Fruit fly (Drosophila melanogaster) whole organism, embryonic: ENCODE measurements around the gene Bem46.
A peak's percentile ranks its signal among the peaks of the same experiment; 100 is the strongest.

Experiments
- Ada2b ChIP-seq: fragments of 200-800 bp; sonication (Bioruptor generic); IDR thresholded peaks from 2 replicates; pipeline ENCODE4 v1.3.6; 2022; ENCODE audit warnings: missing biosample characterization, missing genetic modification characterization
- Antp ChIP-seq: fragments of 200-800 bp; sonication (Bioruptor generic); optimal IDR thresholded peaks from 3 replicates; lab custom pipeline; 2016; ENCODE audit warnings: missing biosample characterization, missing genetic modification characterization
- Asciz ChIP-seq: fragments of 200-800 bp; sonication (Bioruptor generic); optimal IDR thresholded peaks from 2 replicates; lab custom pipeline; 2017; ENCODE audit warnings: missing biosample characterization, mild to moderate bottlenecking, missing genetic modification characterization, missing genetic modification reagents
- B-H2 ChIP-seq: fragments of 200-800 bp; sonication (Bioruptor generic); optimal IDR thresholded peaks from 2 replicates; lab custom pipeline; 2018; ENCODE audit warnings: missing biosample characterization, mild to moderate bottlenecking, missing genetic modification characterization
- CG1024 ChIP-seq: fragments of 200-800 bp; sonication (Bioruptor generic); IDR thresholded peaks from 2 replicates; pipeline ENCODE4 v1.3.6; 2022; ENCODE audit warnings: missing biosample characterization, missing genetic modification characterization
- CG10959 ChIP-seq: fragments of 200-800 bp; sonication (Bioruptor generic); IDR thresholded peaks from 2 replicates; pipeline ENCODE4 v1.3.6; 2022; ENCODE audit warnings: missing biosample characterization, missing genetic modification characterization
- CG1233 ChIP-seq: fragments of 200-800 bp; sonication (Bioruptor generic); optimal IDR thresholded peaks from 4 replicates; lab custom pipeline; 2018; ENCODE audit warnings: missing biosample characterization, mild to moderate bottlenecking, missing genetic modification characterization
- CG14965 ChIP-seq: fragments of 200-800 bp; sonication (Bioruptor generic); optimal IDR thresholded peaks from 2 replicates; lab custom pipeline; 2016; ENCODE audit warnings: missing biosample characterization, missing genetic modification characterization, borderline replicate concordance
- CG15011 ChIP-seq: fragments of 200-800 bp; sonication (Bioruptor generic); optimal IDR thresholded peaks from 3 replicates; lab custom pipeline; 2018; ENCODE audit warnings: missing biosample characterization, mild to moderate bottlenecking, missing genetic modification characterization
- CG16815 ChIP-seq: fragments of 200-800 bp; sonication (Bioruptor generic); optimal IDR thresholded peaks from 3 replicates; lab custom pipeline; 2017; ENCODE audit warnings: missing biosample characterization, mild to moderate bottlenecking, missing genetic modification characterization
- CG2120 ChIP-seq: fragments of 200-800 bp; sonication (Bioruptor generic); optimal IDR thresholded peaks from 3 replicates; lab custom pipeline; 2016; ENCODE audit warnings: missing biosample characterization, missing genetic modification characterization
- CG31365 ChIP-seq: fragments of 200-800 bp; sonication (Bioruptor generic); optimal IDR thresholded peaks from 2 replicates; lab custom pipeline; 2018; ENCODE audit warnings: missing biosample characterization, mild to moderate bottlenecking, missing genetic modification characterization
- CG31441 ChIP-seq: fragments of 200-800 bp; sonication (Bioruptor generic); IDR thresholded peaks from 2 replicates; pipeline ENCODE4 v1.3.6; 2022; ENCODE audit warnings: missing biosample characterization, missing genetic modification characterization
- CG3995 ChIP-seq: fragments of 200-800 bp; sonication (Bioruptor generic); optimal IDR thresholded peaks from 3 replicates; lab custom pipeline; 2016; ENCODE audit warnings: missing biosample characterization, missing genetic modification characterization
- CG43689 ChIP-seq: fragments of 200-800 bp; sonication (Bioruptor generic); IDR thresholded peaks from 2 replicates; pipeline ENCODE4 v1.3.6; 2022; ENCODE audit warnings: missing biosample characterization, missing genetic modification characterization
- CG5245 ChIP-seq: fragments of 200-800 bp; sonication (Bioruptor generic); optimal IDR thresholded peaks from 3 replicates; lab custom pipeline; 2016; ENCODE audit warnings: missing biosample characterization, missing genetic modification characterization
- CG7556 ChIP-seq: fragments of 200-800 bp; sonication (Bioruptor generic); optimal IDR thresholded peaks from 2 replicates; lab custom pipeline; 2017; ENCODE audit warnings: missing biosample characterization, mild to moderate bottlenecking, missing genetic modification characterization
- CG8290 ChIP-seq, 3 experiments: fragments of 200-800 bp; sonication (Bioruptor generic); optimal IDR thresholded peaks; 2 replicates each; lab custom pipeline; 2016 to 2019; ENCODE audit warnings: missing biosample characterization in 3 of 3, missing genetic modification characterization in 3 of 3, mild to moderate bottlenecking in 2 of 3, moderate library complexity in 1 of 3
- CG8924 ChIP-seq: fragments of 200-800 bp; optimal IDR thresholded peaks from 3 replicates; lab custom pipeline; 2019; ENCODE audit warnings: missing biosample characterization, mild to moderate bottlenecking, missing genetic modification characterization, moderate library complexity
- CG9215 ChIP-seq: fragments of 200-800 bp; sonication (Bioruptor generic); IDR thresholded peaks from 2 replicates; pipeline ENCODE4 v1.3.6; 2022; ENCODE audit warnings: missing biosample characterization, missing genetic modification characterization
- CG9817 ChIP-seq: fragments of 200-800 bp; sonication (Bioruptor generic); optimal IDR thresholded peaks from 2 replicates; lab custom pipeline; 2018; ENCODE audit warnings: missing biosample characterization, mild to moderate bottlenecking, missing genetic modification characterization, moderate library complexity
- CrebB ChIP-seq: fragments of 200-800 bp; sonication (Bioruptor generic); optimal IDR thresholded peaks from 3 replicates; lab custom pipeline; 2018; ENCODE audit warnings: missing biosample characterization, mild to moderate bottlenecking, missing genetic modification characterization
- D19B ChIP-seq: fragments of 200-800 bp; sonication (Bioruptor generic); optimal IDR thresholded peaks from 2 replicates; lab custom pipeline; 2017; ENCODE audit warnings: missing biosample characterization, mild to moderate bottlenecking, missing genetic modification characterization
- Dad ChIP-seq: fragments of 200-800 bp; sonication (Bioruptor generic); optimal IDR thresholded peaks from 3 replicates; lab custom pipeline; 2016; ENCODE audit warnings: missing biosample characterization, missing genetic modification characterization
- Hr51 ChIP-seq, 2 experiments: fragments of 200-800 bp; sonication (Bioruptor generic); optimal IDR thresholded peaks; 2 replicates in 1 of 2; 3 replicates in 1 of 2; lab custom pipeline; 2016 to 2018; ENCODE audit warnings: missing biosample characterization in 2 of 2, missing genetic modification characterization in 2 of 2, mild to moderate bottlenecking in 1 of 2, moderate library complexity in 1 of 2
- Nf-YB ChIP-seq: fragments of 200-800 bp; sonication (Bioruptor generic); optimal IDR thresholded peaks from 3 replicates; lab custom pipeline; 2019; ENCODE audit warnings: missing biosample characterization, mild to moderate bottlenecking, missing genetic modification characterization, moderate library complexity
- Opbp ChIP-seq: fragments of 200-800 bp; sonication (Bioruptor generic); IDR thresholded peaks from 3 replicates; pipeline ENCODE4 v1.3.6; 2022; ENCODE audit warnings: missing biosample characterization, missing genetic modification characterization; ENCODE audit not compliant: partially characterized antibody
- Optix ChIP-seq: fragments of 200-800 bp; sonication (Bioruptor generic); IDR thresholded peaks from 3 replicates; pipeline ENCODE4 v1.3.6; 2022; ENCODE audit warnings: missing biosample characterization, missing genetic modification characterization
- Ptx1 ChIP-seq: fragments of 200-800 bp; sonication (Bioruptor generic); IDR thresholded peaks from 2 replicates; pipeline ENCODE4 v1.3.6; 2022; ENCODE audit warnings: missing biosample characterization, missing genetic modification characterization
- Trl ChIP-seq, 3 experiments: fragments of >200 bp in 2 of 3; fragments of 200-800 bp in 1 of 3; sonication (Bioruptor generic) in 1 of 3; optimal IDR thresholded peaks; 2 replicates in 1 of 3; 3 replicates in 2 of 3; lab custom pipeline; 2016 to 2017; ENCODE audit warnings: missing biosample characterization in 1 of 3, missing genetic modification characterization in 1 of 3
- Xrp1 ChIP-seq: fragments of 200-800 bp; sonication (Bioruptor generic); IDR thresholded peaks from 2 replicates; pipeline ENCODE4 v1.3.6; 2022; ENCODE audit warnings: missing biosample characterization, missing genetic modification characterization
- chif ChIP-seq, 2 experiments: fragments of 200-800 bp; sonication (Bioruptor generic); optimal IDR thresholded peaks; 3 replicates each; lab custom pipeline; 2016; ENCODE audit warnings: missing biosample characterization in 2 of 2, missing genetic modification characterization in 2 of 2
- chinmo ChIP-seq: fragments of 200-800 bp; sonication (Bioruptor generic); IDR thresholded peaks from 4 replicates; pipeline ENCODE4 v1.3.6; 2022; ENCODE audit warnings: missing biosample characterization, missing genetic modification characterization; ENCODE audit not compliant: partially characterized antibody
- disco-r ChIP-seq: fragments of 200-800 bp; sonication (Bioruptor generic); optimal IDR thresholded peaks from 2 replicates; lab custom pipeline; 2016; ENCODE audit warnings: missing biosample characterization, missing genetic modification characterization
- hbn ChIP-seq: fragments of 200-800 bp; sonication (Bioruptor generic); IDR thresholded peaks from 2 replicates; pipeline ENCODE4 v1.3.6; 2022; ENCODE audit warnings: missing biosample characterization, missing genetic modification characterization; ENCODE audit not compliant: partially characterized antibody
- lab ChIP-seq: fragments of 200-800 bp; sonication (Bioruptor generic); optimal IDR thresholded peaks from 3 replicates; lab custom pipeline; 2017; ENCODE audit warnings: missing biosample characterization, missing genetic modification characterization, mild to moderate bottlenecking, moderate library complexity, missing genetic modification reagents
- nerfin-1 ChIP-seq: fragments of 200-800 bp; sonication (Bioruptor generic); optimal IDR thresholded peaks from 3 replicates; lab custom pipeline; 2019; ENCODE audit warnings: missing biosample characterization, mild to moderate bottlenecking, missing genetic modification characterization, moderate library complexity
- nmo ChIP-seq: fragments of 200-800 bp; sonication (Bioruptor generic); optimal IDR thresholded peaks from 2 replicates; lab custom pipeline; 2018; ENCODE audit warnings: missing biosample characterization, mild to moderate bottlenecking, missing genetic modification characterization, moderate library complexity
- otp ChIP-seq: fragments of 200-800 bp; sonication (Bioruptor generic); IDR thresholded peaks from 3 replicates; pipeline ENCODE4, ENCODE4 v1.3.6; 2022; ENCODE audit warnings: missing biosample characterization, missing genetic modification characterization
- prd ChIP-seq, 3 experiments: fragments of >200 bp in 2 of 3; fragments of 200-800 bp in 1 of 3; sonication (Bioruptor generic) in 1 of 3; optimal IDR thresholded peaks in 2 of 3; IDR thresholded peaks in 1 of 3; 2 replicates in 2 of 3; 3 replicates in 1 of 3; pipeline versions ENCODE4 v1.3.6 to Lab custom; 2017 to 2022; ENCODE audit warnings: missing biosample characterization in 1 of 3, missing genetic modification characterization in 1 of 3
- ranshi ChIP-seq: fragments of 200-800 bp; sonication (Bioruptor generic); IDR thresholded peaks from 2 replicates; pipeline ENCODE4 v1.3.6; 2022; ENCODE audit warnings: missing biosample characterization, missing genetic modification characterization
- sima ChIP-seq: fragments of 200-800 bp; sonication (Bioruptor generic); optimal IDR thresholded peaks from 2 replicates; lab custom pipeline; 2016; ENCODE audit warnings: missing biosample characterization, missing genetic modification characterization
- slou ChIP-seq: fragments of 200-800 bp; sonication (Bioruptor generic); optimal IDR thresholded peaks from 3 replicates; lab custom pipeline; 2016; ENCODE audit warnings: missing biosample characterization, missing genetic modification characterization
- sr ChIP-seq: fragments of 200-800 bp; sonication (Bioruptor generic); IDR thresholded peaks from 3 replicates; pipeline ENCODE4 v1.3.6; 2022; ENCODE audit warnings: missing biosample characterization, missing genetic modification characterization
- ssp ChIP-seq: fragments of 200-800 bp; sonication (Bioruptor generic); IDR thresholded peaks from 2 replicates; pipeline ENCODE4 v1.3.6; 2022; ENCODE audit warnings: missing biosample characterization, missing genetic modification characterization
- trem ChIP-seq: fragments of 200-800 bp; optimal IDR thresholded peaks from 3 replicates; lab custom pipeline; 2019; ENCODE audit warnings: missing biosample characterization, mild to moderate bottlenecking, missing genetic modification characterization, moderate library complexity
- zf30C ChIP-seq: fragments of 200-800 bp; sonication (Bioruptor generic); optimal IDR thresholded peaks from 3 replicates; lab custom pipeline; 2018; ENCODE audit warnings: missing biosample characterization, mild to moderate bottlenecking, missing genetic modification characterization
- zfh2 ChIP-seq: fragments of 200-800 bp; sonication (Bioruptor generic); optimal IDR thresholded peaks from 2 replicates; lab custom pipeline; 2016; ENCODE audit warnings: missing biosample characterization, missing genetic modification characterization

The Bem46 gene

dm6 chr2L:2972439-2972936 is 15.4 kb upstream of the Bem46 start, which contains the start of the genes Rrp1 and gammaTub23C (continued):
- no peak for TF ChIP-seq zf30C (GFP tag; lab: Kevin White, UChicago)
- peak; percentile 91 for TF ChIP-seq CG8924 (tag; lab: Kevin White, UChicago)
- peak; percentile 48 to 81 for TF ChIP-seq chif (GFP tag; optimal IDR thresholded peaks at IDR 0.05; lab: Kevin White, UChicago)
- TF ChIP-seq CG3995 (GFP tag; lab: Kevin White, UChicago) = peak; percentile 67
- peak; percentile 82 for TF ChIP-seq D19B (GFP tag; lab: Kevin White, UChicago)
- TF ChIP-seq trem (tag; lab: Kevin White, UChicago) = peak; percentile 90
- TF ChIP-seq sima = no peak
- peak; percentile 89 for TF ChIP-seq CG9215 (GFP tag; lab: Robert Waterston, UW)
- peak; percentile 89 for TF ChIP-seq lab (GFP tag; lab: Kevin White, UChicago)
- 0 out of 2 replicates have a peak, but pooled peaks have one; percentile 21 for TF ChIP-seq CG43689
- TF ChIP-seq CG31365 = peak; percentile 41
- peak; percentile 78 for TF ChIP-seq zfh2 (GFP tag; lab: Kevin White, UChicago)
- TF ChIP-seq prd (optimal IDR thresholded peaks at IDR 0.05; lab: Kevin White, UChicago) = no peak
- TF ChIP-seq prd (GFP tag; IDR thresholded peaks at IDR 0.05; lab: Robert Waterston, UW) = peak; percentile 93
- peak; percentile 87 for TF ChIP-seq CG15011
- TF ChIP-seq Trl (optimal IDR thresholded peaks at IDR 0.05; lab: Kevin White, UChicago) = peak in 1 of 2 experiments; percentile 3
- peak; percentile 73 for TF ChIP-seq Trl (GFP tag; optimal IDR thresholded peaks at IDR 0.05; lab: Kevin White, UChicago)
- TF ChIP-seq nmo (GFP tag; lab: Kevin White, UChicago) = peak; percentile 97
- TF ChIP-seq Xrp1 (GFP tag; lab: Robert Waterston, UW) = peak; percentile 88
- TF ChIP-seq CG8290 (GFP tag; optimal IDR thresholded peaks at IDR 0.05; lab: Kevin White, UChicago) = peak; percentile 82
- TF ChIP-seq CG8290 (tag; optimal IDR thresholded peaks at IDR 0.05; lab: Kevin White, UChicago) = peak in 1 of 2 experiments; percentile 60
- peak; percentile 80 for TF ChIP-seq ssp (GFP tag; lab: Robert Waterston, UW)
- peak; percentile 89 for TF ChIP-seq nerfin-1 (tag; lab: Kevin White, UChicago)
- peak; percentile 90 for TF ChIP-seq CG9817 (tag; lab: Kevin White, UChicago)
- TF ChIP-seq Asciz (GFP tag; lab: Kevin White, UChicago) = peak; percentile 81
- TF ChIP-seq CG16815 (GFP tag; lab: Kevin White, UChicago) = peak; percentile 94
- TF ChIP-seq Hr51 (GFP tag; optimal IDR thresholded peaks at IDR 0.05; lab: Kevin White, UChicago) = peak; percentile 85 to 91
- TF ChIP-seq Opbp (GFP tag; lab: Robert Waterston, UW) = 0 out of 3 replicates have a peak, but pooled peaks have one; percentile 16
- 0 out of 3 replicates have a peak, but pooled peaks have one; percentile 31 for TF ChIP-seq Optix (GFP tag; lab: Robert Waterston, UW)
- TF ChIP-seq CG10959 (GFP tag; lab: Robert Waterston, UW) = peak; percentile 55; the same call in 1 of the 2 replicates
- TF ChIP-seq chinmo = no peak
- no peak for TF ChIP-seq CG14965 (GFP tag; lab: Kevin White, UChicago)
- TF ChIP-seq CG2120 = peak; percentile 88
- TF ChIP-seq Ada2b (GFP tag; lab: Robert Waterston, UW) = peak; percentile 58; the same call in 1 of the 2 replicates
- peak; percentile 78 for TF ChIP-seq CG5245 (GFP tag; lab: Kevin White, UChicago)
- peak; percentile 38 for TF ChIP-seq CrebB (tag; lab: Kevin White, UChicago)
- no peak for TF ChIP-seq hbn (GFP tag; lab: Robert Waterston, UW)
- TF ChIP-seq Ptx1 (GFP tag; lab: Robert Waterston, UW) = peak; percentile 92
- TF ChIP-seq ranshi = peak; percentile 80
- peak; percentile 94 for TF ChIP-seq CG31441 (GFP tag; lab: Robert Waterston, UW)
- peak; percentile 92 for TF ChIP-seq CG1233 (GFP tag; lab: Kevin White, UChicago)
- peak; percentile 56 for TF ChIP-seq Antp (GFP tag; lab: Kevin White, UChicago)
- peak; percentile 94 for TF ChIP-seq CG7556
- peak; percentile 83 for TF ChIP-seq B-H2 (GFP tag; lab: Kevin White, UChicago)
- TF ChIP-seq Nf-YB (GFP tag; lab: Kevin White, UChicago) = peak; percentile 75
- no peak for TF ChIP-seq sr (GFP tag; lab: Robert Waterston, UW)
- TF ChIP-seq otp (GFP tag; lab: Robert Waterston, UW) = peak; percentile 46; the same call in 1 of the 3 replicates
- peak; percentile 41 for TF ChIP-seq disco-r (GFP tag; lab: Kevin White, UChicago)
- peak; percentile 94 for TF ChIP-seq slou
- peak; percentile 72 for TF ChIP-seq Dad (GFP tag; lab: Kevin White, UChicago)
- TF ChIP-seq CG1024 (GFP tag; lab: Robert Waterston, UW) = peak; percentile 66; the same call in 1 of the 2 replicates
